Fruit fly (Drosophila melanogaster) whole organism, embryonic: ENCODE measurements around the gene CG34281.

ENCODE experiments used
- Abd-B ChIP-seq: fragments of 200-800 bp; sonication (Bioruptor generic); optimal IDR thresholded peaks from 2 replicates; lab custom pipeline; 2018; ENCODE audit warnings: missing biosample characterization, mild to moderate bottlenecking, missing genetic modification characterization, moderate library complexity
- Atf6 ChIP-seq: fragments of 200-800 bp; sonication (Bioruptor generic); IDR thresholded peaks from 2 replicates; pipeline ENCODE4 v1.3.6; 2022; ENCODE audit warnings: missing biosample characterization, missing genetic modification characterization
- Bdp1 ChIP-seq: fragments of 200-800 bp; sonication (Bioruptor generic); optimal IDR thresholded peaks from 3 replicates; lab custom pipeline; 2016; ENCODE audit warnings: missing biosample characterization, missing genetic modification characterization
- CG11085 ChIP-seq: fragments of 200-800 bp; sonication (Bioruptor generic); IDR thresholded peaks from 2 replicates; pipeline ENCODE4 v1.3.6; 2022; ENCODE audit warnings: missing biosample characterization, missing genetic modification characterization
- CG11504 ChIP-seq: fragments of 200-800 bp; sonication (Bioruptor generic); optimal IDR thresholded peaks from 3 replicates; lab custom pipeline; 2019; ENCODE audit warnings: missing biosample characterization, mild to moderate bottlenecking, missing genetic modification characterization, moderate library complexity
- CG12299 ChIP-seq: fragments of 200-800 bp; sonication (Bioruptor generic); optimal IDR thresholded peaks from 2 replicates; lab custom pipeline; 2018; ENCODE audit warnings: missing biosample characterization, mild to moderate bottlenecking, missing genetic modification characterization
- CG15073 ChIP-seq: fragments of 200-800 bp; sonication (Bioruptor generic); optimal IDR thresholded peaks from 2 replicates; lab custom pipeline; 2016; ENCODE audit warnings: missing biosample characterization, missing genetic modification characterization
- CG15269 ChIP-seq: fragments of 200-800 bp; sonication (Bioruptor generic); optimal IDR thresholded peaks from 2 replicates; lab custom pipeline; 2018; ENCODE audit warnings: missing biosample characterization, mild to moderate bottlenecking, missing genetic modification characterization, moderate library complexity
- CG15479 ChIP-seq: fragments of 200-800 bp; sonication (Bioruptor generic); optimal IDR thresholded peaks from 3 replicates; lab custom pipeline; 2019; ENCODE audit warnings: missing biosample characterization, mild to moderate bottlenecking, missing genetic modification characterization, moderate library complexity
- CG18599 ChIP-seq: fragments of 200-800 bp; sonication (Bioruptor generic); optimal IDR thresholded peaks from 3 replicates; lab custom pipeline; 2017; ENCODE audit warnings: missing biosample characterization, missing genetic modification characterization, mild to moderate bottlenecking, moderate library complexity, missing genetic modification reagents
- CG2889 ChIP-seq: fragments of 200-800 bp; sonication (Bioruptor generic); IDR thresholded peaks from 3 replicates; pipeline ENCODE4 v1.3.6; 2022; ENCODE audit warnings: missing biosample characterization, missing genetic modification characterization
- CG3281 ChIP-seq: fragments of 200-800 bp; sonication (Bioruptor generic); optimal IDR thresholded peaks from 3 replicates; lab custom pipeline; 2017; ENCODE audit warnings: missing biosample characterization, mild to moderate bottlenecking, missing genetic modification characterization
- CG3726 ChIP-seq: fragments of 200-800 bp; sonication (Bioruptor generic); IDR thresholded peaks from 3 replicates; pipeline ENCODE4, ENCODE4 v1.3.6; 2022; ENCODE audit warnings: missing biosample characterization, missing genetic modification characterization
- CG4282 ChIP-seq: fragments of 200-800 bp; sonication (Bioruptor generic); optimal IDR thresholded peaks from 2 replicates; lab custom pipeline; 2016; ENCODE audit warnings: missing biosample characterization, missing genetic modification characterization
- CG4328 ChIP-seq: fragments of 200-800 bp; sonication (Bioruptor generic); optimal IDR thresholded peaks from 3 replicates; lab custom pipeline; 2017; ENCODE audit warnings: missing biosample characterization, missing genetic modification reagents, missing genetic modification characterization
- CG4820 ChIP-seq: fragments of 200-800 bp; sonication (Bioruptor generic); optimal IDR thresholded peaks from 3 replicates; lab custom pipeline; 2016; ENCODE audit warnings: missing biosample characterization, missing genetic modification characterization
- CG6854 ChIP-seq: fragments of 200-800 bp; sonication (Bioruptor generic); optimal IDR thresholded peaks from 3 replicates; lab custom pipeline; 2017; ENCODE audit warnings: missing biosample characterization, mild to moderate bottlenecking, missing genetic modification characterization
- CG7556 ChIP-seq: fragments of 200-800 bp; sonication (Bioruptor generic); optimal IDR thresholded peaks from 2 replicates; lab custom pipeline; 2017; ENCODE audit warnings: missing biosample characterization, mild to moderate bottlenecking, missing genetic modification characterization
- CG8281 ChIP-seq: fragments of 200-800 bp; sonication (Bioruptor generic); optimal IDR thresholded peaks from 2 replicates; lab custom pipeline; 2018; ENCODE audit warnings: missing biosample characterization, mild to moderate bottlenecking, missing genetic modification characterization, moderate library complexity
- D ChIP-seq, 2 experiments: fragments of 200-800 bp in 1 of 2; fragments of >200 bp in 1 of 2; sonication (Bioruptor generic) in 1 of 2; optimal IDR thresholded peaks; 2 replicates in 1 of 2; 3 replicates in 1 of 2; lab custom pipeline; 2017; ENCODE audit warnings: mild to moderate bottlenecking in 1 of 2, missing biosample characterization in 1 of 2, missing genetic modification characterization in 1 of 2, missing genetic modification reagents in 1 of 2
- Doc3 ChIP-seq: fragments of 200-800 bp; sonication (Bioruptor generic); IDR thresholded peaks from 3 replicates; pipeline ENCODE4 v1.3.6; 2022; ENCODE audit warnings: missing biosample characterization, missing genetic modification characterization; ENCODE audit not compliant: partially characterized antibody
- E2f2 ChIP-seq: fragments of 200-800 bp; sonication (Bioruptor generic); IDR thresholded peaks from 2 replicates; pipeline ENCODE4 v1.3.6; 2022; ENCODE audit warnings: missing biosample characterization, missing genetic modification characterization
- HmgD ChIP-seq: fragments of 200-800 bp; sonication (Bioruptor generic); optimal IDR thresholded peaks from 3 replicates; lab custom pipeline; 2016; ENCODE audit warnings: missing biosample characterization, missing genetic modification characterization
- Hmr ChIP-seq: fragments of 200-800 bp; sonication (Bioruptor generic); optimal IDR thresholded peaks from 3 replicates; lab custom pipeline; 2017; ENCODE audit warnings: mild to moderate bottlenecking, missing biosample characterization, missing genetic modification reagents, missing genetic modification characterization
- Myb ChIP-seq: fragments of 200-800 bp; sonication (Bioruptor generic); optimal IDR thresholded peaks from 2 replicates; lab custom pipeline; 2016; ENCODE audit warnings: missing biosample characterization, missing genetic modification characterization
- NFAT ChIP-seq: fragments of 200-800 bp; sonication (Bioruptor generic); IDR thresholded peaks from 2 replicates; pipeline ENCODE4 v1.3.6; 2022; ENCODE audit warnings: missing biosample characterization, missing genetic modification characterization
- NfI ChIP-seq: fragments of 200-800 bp; sonication (Bioruptor generic); optimal IDR thresholded peaks from 3 replicates; lab custom pipeline; 2018; ENCODE audit warnings: missing biosample characterization, mild to moderate bottlenecking, missing genetic modification characterization, moderate library complexity
- Ptx1 ChIP-seq: fragments of 200-800 bp; sonication (Bioruptor generic); IDR thresholded peaks from 2 replicates; pipeline ENCODE4 v1.3.6; 2022; ENCODE audit warnings: missing biosample characterization, missing genetic modification characterization
- Sry-β ChIP-seq: fragments of 200-800 bp; sonication (Bioruptor generic); optimal IDR thresholded peaks from 2 replicates; lab custom pipeline; 2018; ENCODE audit warnings: missing biosample characterization, mild to moderate bottlenecking, missing genetic modification characterization, moderate library complexity
- Ssrp ChIP-seq: fragments of 200-800 bp; sonication (Bioruptor generic); optimal IDR thresholded peaks from 2 replicates; lab custom pipeline; 2018; ENCODE audit warnings: missing biosample characterization, mild to moderate bottlenecking, missing genetic modification characterization, moderate library complexity
- bab2 ChIP-seq: fragments of 200-800 bp; sonication (Bioruptor generic); optimal IDR thresholded peaks from 2 replicates; lab custom pipeline; 2016; ENCODE audit warnings: missing biosample characterization, missing genetic modification characterization
- bigmax ChIP-seq: fragments of 200-800 bp; sonication (Bioruptor generic); optimal IDR thresholded peaks from 2 replicates; lab custom pipeline; 2018; ENCODE audit warnings: missing biosample characterization, mild to moderate bottlenecking, missing genetic modification characterization
- caup ChIP-seq: fragments of 200-800 bp; sonication (Bioruptor generic); optimal IDR thresholded peaks from 3 replicates; lab custom pipeline; 2017; ENCODE audit warnings: missing biosample characterization, mild to moderate bottlenecking, missing genetic modification characterization, moderate library complexity; ENCODE audit not compliant: severe bottlenecking
- ftz-f1 ChIP-seq: fragments of 200-800 bp; sonication (Bioruptor generic); optimal IDR thresholded peaks from 2 replicates; lab custom pipeline; 2016; ENCODE audit warnings: missing biosample characterization, missing genetic modification characterization
- gce ChIP-seq: fragments of 200-800 bp; sonication (Bioruptor generic); IDR thresholded peaks from 3 replicates; pipeline ENCODE4 v1.3.6; 2022; ENCODE audit warnings: missing biosample characterization, missing genetic modification characterization
- gcm ChIP-seq: fragments of 200-800 bp; sonication (Bioruptor generic); optimal IDR thresholded peaks from 2 replicates; lab custom pipeline; 2019; ENCODE audit warnings: missing biosample characterization, mild to moderate bottlenecking, missing genetic modification characterization, moderate library complexity
- gsb-n ChIP-seq: fragments of 200-800 bp; sonication (Bioruptor generic); optimal IDR thresholded peaks from 3 replicates; lab custom pipeline; 2018; ENCODE audit warnings: missing biosample characterization, mild to moderate bottlenecking, missing genetic modification characterization
- lilli ChIP-seq: fragments of 200-800 bp; sonication (Bioruptor generic); optimal IDR thresholded peaks from 3 replicates; lab custom pipeline; 2016; ENCODE audit warnings: missing biosample characterization, missing genetic modification characterization
- maf-S ChIP-seq: fragments of 200-800 bp; sonication (Bioruptor generic); optimal IDR thresholded peaks from 2 replicates; lab custom pipeline; 2016; ENCODE audit warnings: missing biosample characterization, missing genetic modification characterization
- nau ChIP-seq: fragments of 200-800 bp; sonication (Bioruptor generic); optimal IDR thresholded peaks from 3 replicates; lab custom pipeline; 2017; ENCODE audit warnings: missing biosample characterization, mild to moderate bottlenecking, missing genetic modification characterization, missing genetic modification reagents
- pum ChIP-seq: fragments of 200-800 bp; sonication (Bioruptor generic); optimal IDR thresholded peaks from 2 replicates; lab custom pipeline; 2016; ENCODE audit warnings: missing biosample characterization, missing genetic modification characterization
- repo ChIP-seq: fragments of 200-800 bp; sonication (Bioruptor generic); optimal IDR thresholded peaks from 2 replicates; lab custom pipeline; 2016; ENCODE audit warnings: missing biosample characterization, missing genetic modification characterization
- rib ChIP-seq: fragments of 200-800 bp; sonication (Bioruptor generic); IDR thresholded peaks from 2 replicates; pipeline ENCODE4 v1.3.6; 2022; ENCODE audit warnings: missing biosample characterization, missing genetic modification characterization
- sisA ChIP-seq: fragments of 200-800 bp; sonication (Bioruptor generic); IDR thresholded peaks from 2 replicates; pipeline ENCODE4 v1.3.6; 2022; ENCODE audit warnings: missing biosample characterization, missing genetic modification characterization
- slbo ChIP-seq: fragments of 200-800 bp; sonication (Bioruptor generic); IDR thresholded peaks from 2 replicates; pipeline ENCODE4 v1.3.6; 2022; ENCODE audit warnings: missing biosample characterization, missing genetic modification characterization
- toy ChIP-seq: fragments of 200-800 bp; sonication (Bioruptor generic); IDR thresholded peaks from 2 replicates; pipeline ENCODE4 v1.3.6; 2022; ENCODE audit warnings: missing biosample characterization, missing genetic modification characterization
- vvl ChIP-seq: fragments of 200-800 bp; sonication (Bioruptor generic); IDR thresholded peaks from 2 replicates; pipeline ENCODE4 v1.3.6; 2022; ENCODE audit warnings: missing biosample characterization, missing genetic modification characterization
- zf30C ChIP-seq: fragments of 200-800 bp; sonication (Bioruptor generic); optimal IDR thresholded peaks from 3 replicates; lab custom pipeline; 2018; ENCODE audit warnings: missing biosample characterization, mild to moderate bottlenecking, missing genetic modification characterization

CG34281 gene

DNA sequence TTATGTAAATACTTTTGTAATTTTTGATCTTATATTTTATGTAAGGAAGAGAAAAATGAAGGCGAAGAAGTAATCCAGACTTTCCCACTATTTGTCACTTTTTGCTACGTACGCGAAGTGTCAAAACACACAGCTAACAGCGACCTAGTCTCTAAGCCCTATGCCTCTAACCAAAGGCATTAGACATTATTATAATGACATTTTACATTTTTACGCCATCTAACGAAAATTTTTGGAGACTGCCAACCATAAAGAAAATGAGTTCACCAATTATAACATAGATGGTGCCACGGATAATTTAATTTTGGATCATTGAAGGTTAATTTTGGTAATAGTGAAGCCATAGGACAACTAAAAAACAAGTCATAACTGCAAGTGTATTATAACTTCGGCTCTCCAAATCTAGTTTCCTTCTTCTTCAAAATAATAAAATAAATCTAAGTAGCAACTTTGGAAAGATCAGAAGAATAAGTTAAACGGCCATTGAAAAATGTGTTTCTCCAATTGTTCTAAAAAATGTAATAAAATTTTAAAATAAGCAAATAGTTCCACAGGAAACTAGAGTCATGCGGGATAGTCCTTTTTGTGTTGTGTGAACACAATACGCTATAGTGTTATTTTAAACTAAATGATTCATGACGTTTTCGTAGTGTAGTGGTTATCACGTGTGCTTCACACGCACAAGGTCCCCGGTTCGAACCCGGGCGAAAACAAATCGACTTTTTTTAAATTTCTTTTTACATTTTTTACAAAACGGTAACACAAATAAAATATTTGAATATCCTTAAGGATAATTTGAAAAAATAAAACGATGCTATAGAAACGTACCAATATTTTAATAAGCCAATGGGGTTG is 4.7 kb downstream of the CG34281 start (continued):
- TF ChIP-seq CG18599 (GFP tag; lab: Kevin White, UChicago) = no peak
- TF ChIP-seq Abd-B (GFP tag; lab: Kevin White, UChicago) = peak; percentile 68
- TF ChIP-seq ftz-f1 (GFP tag; lab: Kevin White, UChicago) = peak; percentile 76
- peak; percentile 33; the same call in 1 of the 2 replicates for TF ChIP-seq Ptx1
- TF ChIP-seq bigmax (GFP tag; lab: Kevin White, UChicago) = peak; percentile 70
- TF ChIP-seq CG3281 (GFP tag; lab: Kevin White, UChicago) = peak; percentile 36
- peak; percentile 97 for TF ChIP-seq Bdp1 (GFP tag; lab: Kevin White, UChicago)
- no peak for TF ChIP-seq CG2889 (GFP tag; lab: Robert Waterston, UW)
- TF ChIP-seq vvl (GFP tag; lab: Robert Waterston, UW) = peak; percentile 38; the same call in 1 of the 2 replicates
- TF ChIP-seq gcm = peak; percentile 3
- TF ChIP-seq CG7556 (GFP tag; lab: Kevin White, UChicago) = peak; percentile 29
- TF ChIP-seq nau = peak; percentile 20
- TF ChIP-seq HmgD = peak; percentile 28
- TF ChIP-seq repo (GFP tag; lab: Kevin White, UChicago) = no peak
- TF ChIP-seq zf30C (GFP tag; lab: Kevin White, UChicago) = no peak
- TF ChIP-seq CG6854 = peak; percentile 20
- peak; percentile 40 for TF ChIP-seq lilli
- TF ChIP-seq toy (GFP tag; lab: Robert Waterston, UW) = no peak
- TF ChIP-seq caup (GFP tag; lab: Kevin White, UChicago) = no peak
- TF ChIP-seq NFAT (GFP tag; lab: Robert Waterston, UW) = peak; percentile 49; the same call in 1 of the 2 replicates
- TF ChIP-seq Atf6 (GFP tag; lab: Robert Waterston, UW) = no peak
- TF ChIP-seq gsb-n (tag; lab: Kevin White, UChicago) = peak; percentile 23
- TF ChIP-seq pum (GFP tag; lab: Kevin White, UChicago) = no peak
- no peak for TF ChIP-seq E2f2 (GFP tag; lab: Robert Waterston, UW)
- no peak for TF ChIP-seq CG4820 (GFP tag; lab: Kevin White, UChicago)
- TF ChIP-seq Myb (GFP tag; lab: Kevin White, UChicago) = peak; percentile 3
- TF ChIP-seq CG12299 = no peak
- peak; percentile 1 for TF ChIP-seq maf-S
- peak; percentile 70 for TF ChIP-seq slbo (GFP tag; lab: Robert Waterston, UW)
- no peak for TF ChIP-seq Sry-β
- TF ChIP-seq NfI (GFP tag; lab: Kevin White, UChicago) = peak; percentile 13
- TF ChIP-seq Hmr = peak; percentile 36
- TF ChIP-seq D (optimal IDR thresholded peaks at IDR 0.05; lab: Kevin White, UChicago) = no peak
- no peak for TF ChIP-seq D (GFP tag; optimal IDR thresholded peaks at IDR 0.05; lab: Kevin White, UChicago)
- 0 out of 2 replicates have a peak, but pooled peaks have one; percentile 32 for TF ChIP-seq CG11085
- no peak for TF ChIP-seq CG15479 (GFP tag; lab: Kevin White, UChicago)
- no peak for TF ChIP-seq CG3726
- no peak for TF ChIP-seq CG4282 (GFP tag; lab: Kevin White, UChicago)
- 0 out of 3 replicates have a peak, but pooled peaks have one; percentile 21 for TF ChIP-seq Doc3
- TF ChIP-seq CG15269 = peak; percentile 21
- TF ChIP-seq CG15073 (GFP tag; lab: Kevin White, UChicago) = no peak
- TF ChIP-seq CG11504 (tag; lab: Kevin White, UChicago) = peak; percentile 4
- no peak for TF ChIP-seq sisA
- no peak for TF ChIP-seq CG8281 (tag; lab: Kevin White, UChicago)
- TF ChIP-seq CG4328 (GFP tag; lab: Kevin White, UChicago) = no peak
- TF ChIP-seq Ssrp (tag; lab: Kevin White, UChicago) = no peak
- TF ChIP-seq bab2 (GFP tag; lab: Kevin White, UChicago) = peak; percentile 32
- no peak for TF ChIP-seq gce (GFP tag; lab: Robert Waterston, UW)
- no peak for TF ChIP-seq rib (GFP tag; lab: Robert Waterston, UW)
